Worm (Caenorhabditis elegans): ENCODE measurements around the gene str-172.

Gene str-172

DNA sequence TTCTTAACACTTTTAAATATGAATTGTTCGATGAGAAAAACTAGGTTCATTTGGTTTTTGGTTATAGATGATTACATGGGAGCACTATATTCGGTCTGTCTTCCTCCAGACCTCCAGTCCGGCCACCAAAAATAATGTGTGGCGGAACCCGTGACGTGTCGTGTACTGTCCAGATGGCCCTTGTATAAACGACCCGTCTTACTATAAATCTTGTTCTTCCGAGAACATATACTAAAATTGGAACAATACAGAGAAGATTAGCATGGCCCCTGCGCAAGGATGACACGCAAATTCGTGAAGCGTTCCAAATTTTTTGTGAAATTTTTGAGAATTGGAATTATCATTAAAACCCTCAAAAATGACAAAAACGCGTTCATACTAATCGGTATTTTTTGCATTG is 911 bp downstream of the str-172 start:
- no peak for TF ChIP-seq hlh-1 (tag; optimal IDR thresholded peaks at IDR 0.05)

DNA sequence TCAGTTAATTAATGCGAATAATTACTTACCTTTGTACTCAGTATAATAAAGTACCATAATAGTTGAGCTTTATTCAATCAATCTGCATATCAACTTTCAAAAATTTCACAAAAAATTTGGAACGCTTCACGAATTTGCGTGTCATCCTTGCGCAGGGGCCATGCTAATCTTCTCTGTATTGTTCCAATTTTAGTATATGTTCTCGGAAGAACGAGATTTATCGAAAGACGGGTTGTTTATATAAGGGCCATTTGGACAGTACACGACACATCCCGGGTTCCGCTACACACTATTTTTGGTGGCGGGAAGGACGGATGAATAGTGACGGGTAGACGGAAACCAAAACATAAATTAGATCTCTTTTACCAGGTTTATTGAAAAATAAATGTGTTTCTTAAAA is 3.0 kb downstream of the str-172 start:
- TF ChIP-seq nhr-237 (tag; optimal IDR thresholded peaks at IDR 0.05): no peak
- no peak for TF ChIP-seq mep-1 (tag; optimal IDR thresholded peaks at IDR 0.05)
- TF ChIP-seq elt-3 (tag; optimal IDR thresholded peaks at IDR 0.05): no peak
- TF ChIP-seq lin-13 (tag; optimal IDR thresholded peaks at IDR 0.05): no peak
- no peak for TF ChIP-seq sptf-1 (tag; optimal IDR thresholded peaks at IDR 0.05)
- TF ChIP-seq unc-39 (tag; optimal IDR thresholded peaks at IDR 0.05): no peak
- TF ChIP-seq zip-8 (tag; optimal IDR thresholded peaks at IDR 0.05): no peak
- no peak for TF ChIP-seq snpc-4 (tag; optimal IDR thresholded peaks at IDR 0.05)
- TF ChIP-seq mab-5 (tag; optimal IDR thresholded peaks at IDR 0.05): no peak
- TF ChIP-seq hlh-1 (tag; optimal IDR thresholded peaks at IDR 0.05): no peak
- no peak for TF ChIP-seq ceh-43 (GFP tag; optimal IDR thresholded peaks at IDR 0.05)
- TF ChIP-seq nhr-12 (tag; optimal IDR thresholded peaks at IDR 0.05): no peak
- TF ChIP-seq pha-4 (tag; optimal IDR thresholded peaks at IDR 0.05): no peak
- TF ChIP-seq ceh-83 (GFP tag; optimal IDR thresholded peaks at IDR 0.05): no peak

- TF ChIP-seq unc-39 (tag; optimal IDR thresholded peaks at IDR 0.05) (no peak), unc-62 (GFP tag; optimal IDR thresholded peaks at IDR 0.05) (no peak), mls-2 (tag; optimal IDR thresholded peaks at IDR 0.05) (no peak), ceh-39 (tag; optimal IDR thresholded peaks at IDR 0.05) (no peak), ztf-11 (tag; optimal IDR thresholded peaks at IDR 0.05) (no peak), lin-32 (GFP tag; optimal IDR thresholded peaks at IDR 0.05) (no peak), tbx-8 (GFP tag; optimal IDR thresholded peaks at IDR 0.05) (no peak), blmp-1 (tag; optimal IDR thresholded peaks at IDR 0.05) (no peak), mab-5 (tag; optimal IDR thresholded peaks at IDR 0.05) (no peak), ces-1 (GFP tag; optimal IDR thresholded peaks at IDR 0.05) (no peak), nhr-237 (tag; optimal IDR thresholded peaks at IDR 0.05) (no peak), ham-2 (GFP tag; optimal IDR thresholded peaks at IDR 0.05) (no peak)
These were observed 6.1 kb downstream of the str-172 start, which contains the start of the genes Y17G9A.4 and str-173 for ce11 chrIV:4861449-4861848. Gene Y17G9A.4 (minus strand): TSS chrIV:4861549. Gene str-173 (plus strand): TSS chrIV:4861773.

- TF ChIP-seq cnd-1 (tag; optimal IDR thresholded peaks at IDR 0.05) (no peak), tbx-8 (GFP tag; optimal IDR thresholded peaks at IDR 0.05) (no peak), blmp-1 (tag; optimal IDR thresholded peaks at IDR 0.05) (no peak), unc-39 (tag; optimal IDR thresholded peaks at IDR 0.05) (no peak)
These were observed 8.9 kb downstream of the str-172 start, which contains the start of gene Y17G9A.3 for ce11 chrIV:4858573-4858972. Gene Y17G9A.3 (minus strand): TSS chrIV:4858673.

- no peak for TF ChIP-seq drap-1 (GFP tag; optimal IDR thresholded peaks at IDR 0.05)
- no peak for TF ChIP-seq tbx-8 (GFP tag; optimal IDR thresholded peaks at IDR 0.05)
- no peak for TF ChIP-seq mab-5 (tag; optimal IDR thresholded peaks at IDR 0.05)
These were observed 11.3 kb downstream of the str-172 start, which contains the start of gene Y17G9A.2 for ce11 chrIV:4856195-4856594. Gene Y17G9A.2 (minus strand): TSS chrIV:4856295.

- no peak for TF ChIP-seq ceh-39 (tag; optimal IDR thresholded peaks at IDR 0.05)
- no peak for TF ChIP-seq lsy-2 (tag; optimal IDR thresholded peaks at IDR 0.05)
- no peak for TF ChIP-seq hlh-1 (tag; optimal IDR thresholded peaks at IDR 0.05)
- TF ChIP-seq flh-1 (GFP tag; optimal IDR thresholded peaks at IDR 0.05): no peak
- no peak for TF ChIP-seq nhr-2 (tag; optimal IDR thresholded peaks at IDR 0.05)
- no peak for TF ChIP-seq sem-2 (GFP tag; optimal IDR thresholded peaks at IDR 0.05)
These were observed 20.7 kb downstream of the str-172 start, which contains the start of gene tat-2 for ce11 chrIV:4846793-4847192. Gene tat-2 (minus strand): TSS chrIV:4846893.

ce11 chrIV:4842030-4842429 is 25.5 kb downstream of the str-172 start:
- TF ChIP-seq nhr-76 (tag; optimal IDR thresholded peaks at IDR 0.05) (no peak), mab-5 (tag; optimal IDR thresholded peaks at IDR 0.05) (no peak), M03D4.4 (tag; optimal IDR thresholded peaks at IDR 0.05) (no peak)
